Fruit fly (Drosophila melanogaster) whole organism, embryonic: ENCODE data around the gene Nse1.

ENCODE experiments used
- ATbp ChIP-seq: fragments of 200-800 bp; sonication (Bioruptor generic); optimal IDR thresholded peaks from 2 replicates; lab custom pipeline; 2017; ENCODE audit warnings: missing biosample characterization, mild to moderate bottlenecking, missing genetic modification characterization, missing genetic modification reagents
- CG10321 ChIP-seq: fragments of 200-800 bp; sonication (Bioruptor generic); IDR thresholded peaks from 2 replicates; pipeline ENCODE4 v1.3.6; 2022; ENCODE audit warnings: missing biosample characterization, missing genetic modification characterization
- CG15696 ChIP-seq: fragments of 200-800 bp; sonication (Bioruptor generic); optimal IDR thresholded peaks from 2 replicates; lab custom pipeline; 2019; ENCODE audit warnings: missing biosample characterization, mild to moderate bottlenecking, missing genetic modification characterization, moderate library complexity
- CG1647 ChIP-seq: fragments of 200-800 bp; sonication (Bioruptor generic); optimal IDR thresholded peaks from 3 replicates; lab custom pipeline; 2016; ENCODE audit warnings: missing biosample characterization, missing genetic modification characterization
- CG17359 ChIP-seq: fragments of 200-800 bp; sonication (Bioruptor generic); optimal IDR thresholded peaks from 3 replicates; lab custom pipeline; 2018; ENCODE audit warnings: missing biosample characterization, mild to moderate bottlenecking, missing genetic modification characterization, moderate library complexity
- CG17361 ChIP-seq: fragments of 200-800 bp; sonication (Bioruptor generic); IDR thresholded peaks from 3 replicates; pipeline ENCODE4 v1.3.6; 2022; ENCODE audit warnings: missing biosample characterization, missing genetic modification characterization
- CG17568 ChIP-seq: fragments of 200-800 bp; sonication (Bioruptor generic); optimal IDR thresholded peaks from 2 replicates; lab custom pipeline; 2018; ENCODE audit warnings: missing biosample characterization, mild to moderate bottlenecking, missing genetic modification characterization, moderate library complexity
- CG18011 ChIP-seq: fragments of 200-800 bp; sonication (Bioruptor generic); optimal IDR thresholded peaks from 2 replicates; lab custom pipeline; 2017; ENCODE audit warnings: missing biosample characterization, missing genetic modification characterization, mild to moderate bottlenecking, moderate library complexity, missing genotype
- CG18764 ChIP-seq: fragments of 200-800 bp; sonication (Bioruptor generic); optimal IDR thresholded peaks from 3 replicates; lab custom pipeline; 2016; ENCODE audit warnings: missing biosample characterization, missing genetic modification characterization
- CG31388 ChIP-seq: fragments of 200-800 bp; sonication (Bioruptor generic); optimal IDR thresholded peaks from 2 replicates; lab custom pipeline; 2016; ENCODE audit warnings: missing biosample characterization, missing genetic modification characterization
- CG3163 ChIP-seq: fragments of 200-800 bp; sonication (Bioruptor generic); optimal IDR thresholded peaks from 3 replicates; lab custom pipeline; 2016; ENCODE audit warnings: missing biosample characterization, missing genetic modification characterization
- CG3995 ChIP-seq: fragments of 200-800 bp; sonication (Bioruptor generic); optimal IDR thresholded peaks from 3 replicates; lab custom pipeline; 2016; ENCODE audit warnings: missing biosample characterization, missing genetic modification characterization
- CG42726 ChIP-seq: fragments of 200-800 bp; sonication (Bioruptor generic); IDR thresholded peaks from 2 replicates; pipeline ENCODE4 v1.3.6; 2022; ENCODE audit warnings: missing biosample characterization, missing genetic modification characterization; ENCODE audit not compliant: partially characterized antibody
- CG43689 ChIP-seq: fragments of 200-800 bp; sonication (Bioruptor generic); IDR thresholded peaks from 2 replicates; pipeline ENCODE4 v1.3.6; 2022; ENCODE audit warnings: missing biosample characterization, missing genetic modification characterization
- CG6175 ChIP-seq: fragments of 200-800 bp; sonication (Bioruptor generic); IDR thresholded peaks from 3 replicates; pipeline ENCODE4 v1.3.6; 2022; ENCODE audit warnings: missing biosample characterization, missing genetic modification characterization
- CG6689 ChIP-seq: fragments of 200-800 bp; sonication (Bioruptor generic); IDR thresholded peaks from 2 replicates; pipeline ENCODE4 v1.3.6; 2022; ENCODE audit warnings: missing biosample characterization, missing genetic modification characterization
- CG8359 ChIP-seq: fragments of 200-800 bp; sonication (Bioruptor generic); optimal IDR thresholded peaks from 2 replicates; lab custom pipeline; 2017; ENCODE audit warnings: missing biosample characterization, mild to moderate bottlenecking, missing genetic modification characterization, borderline replicate concordance
- Dek ChIP-seq: fragments of 200-800 bp; sonication (Bioruptor generic); optimal IDR thresholded peaks from 3 replicates; lab custom pipeline; 2019; ENCODE audit warnings: missing biosample characterization, mild to moderate bottlenecking, missing genetic modification characterization, moderate library complexity
- Dip2 ChIP-seq: fragments of 200-800 bp; sonication (Bioruptor generic); IDR thresholded peaks from 2 replicates; pipeline ENCODE4 v1.3.6; 2022; ENCODE audit warnings: missing biosample characterization, missing genetic modification characterization
- Dp ChIP-seq: fragments of 200-800 bp; sonication (Bioruptor generic); optimal IDR thresholded peaks from 2 replicates; lab custom pipeline; 2018; ENCODE audit warnings: missing biosample characterization, mild to moderate bottlenecking, missing genetic modification characterization, moderate library complexity
- Eip74EF ChIP-seq, 2 experiments: fragments of 200-800 bp in 1 of 2; fragments of >200 bp in 1 of 2; sonication (Bioruptor generic) in 1 of 2; optimal IDR thresholded peaks; 2 replicates each; lab custom pipeline; 2017 to 2019; ENCODE audit warnings: missing biosample characterization in 2 of 2, missing genetic modification characterization in 2 of 2, mild to moderate bottlenecking in 1 of 2, moderate library complexity in 1 of 2
- Fer1 ChIP-seq: fragments of 200-800 bp; sonication (Bioruptor generic); optimal IDR thresholded peaks from 2 replicates; lab custom pipeline; 2017; ENCODE audit warnings: missing biosample characterization, mild to moderate bottlenecking, missing genetic modification characterization
- Lpt ChIP-seq: fragments of >200 bp; optimal IDR thresholded peaks from 2 replicates; lab custom pipeline; 2018; ENCODE audit warnings: missing biosample characterization, missing genetic modification characterization
- Mes4 ChIP-seq: fragments of 200-800 bp; sonication (Bioruptor generic); optimal IDR thresholded peaks from 2 replicates; lab custom pipeline; 2016; ENCODE audit warnings: missing biosample characterization, missing genetic modification characterization
- Nf-YB ChIP-seq: fragments of 200-800 bp; sonication (Bioruptor generic); optimal IDR thresholded peaks from 3 replicates; lab custom pipeline; 2019; ENCODE audit warnings: missing biosample characterization, mild to moderate bottlenecking, missing genetic modification characterization, moderate library complexity
- Oaz ChIP-seq: fragments of 200-800 bp; sonication (Bioruptor generic); IDR thresholded peaks from 2 replicates; pipeline ENCODE4 v1.3.6; 2022; ENCODE audit warnings: missing biosample characterization, missing genetic modification characterization
- PHDP ChIP-seq: fragments of 200-800 bp; sonication (Bioruptor generic); optimal IDR thresholded peaks from 3 replicates; lab custom pipeline; 2018; ENCODE audit warnings: missing biosample characterization, mild to moderate bottlenecking, missing genetic modification characterization, moderate library complexity
- Poxn ChIP-seq: fragments of 200-800 bp; sonication (Bioruptor generic); IDR thresholded peaks from 2 replicates; pipeline ENCODE4 v1.3.6; 2022; ENCODE audit warnings: missing biosample characterization, missing genetic modification characterization
- Scr ChIP-seq: fragments of 200-800 bp; sonication (Bioruptor generic); IDR thresholded peaks from 2 replicates; pipeline ENCODE4 v1.3.6; 2022; ENCODE audit warnings: missing biosample characterization, missing genetic modification characterization; ENCODE audit not compliant: partially characterized antibody
- Stat92E ChIP-seq, 3 experiments: fragments of >200 bp in 2 of 3; fragments of 200-800 bp in 1 of 3; sonication (Bioruptor generic) in 1 of 3; optimal IDR thresholded peaks; 2 replicates each; lab custom pipeline; 2017 to 2019; ENCODE audit warnings: missing biosample characterization in 3 of 3, missing genetic modification characterization in 3 of 3, mild to moderate bottlenecking in 1 of 3, moderate library complexity in 1 of 3
- abd-A ChIP-seq: fragments of 200-800 bp; sonication (Bioruptor generic); optimal IDR thresholded peaks from 3 replicates; lab custom pipeline; 2019; ENCODE audit warnings: missing biosample characterization, mild to moderate bottlenecking, missing genetic modification characterization, moderate library complexity
- aop ChIP-seq: fragments of 200-800 bp; sonication (Bioruptor generic); IDR thresholded peaks from 2 replicates; pipeline ENCODE4 v1.3.6; 2022; ENCODE audit warnings: missing biosample characterization, missing genetic modification characterization
- bab2 ChIP-seq: fragments of 200-800 bp; sonication (Bioruptor generic); optimal IDR thresholded peaks from 2 replicates; lab custom pipeline; 2016; ENCODE audit warnings: missing biosample characterization, missing genetic modification characterization
- caup ChIP-seq: fragments of 200-800 bp; sonication (Bioruptor generic); optimal IDR thresholded peaks from 3 replicates; lab custom pipeline; 2017; ENCODE audit warnings: missing biosample characterization, mild to moderate bottlenecking, missing genetic modification characterization, moderate library complexity; ENCODE audit not compliant: severe bottlenecking
- fd102C ChIP-seq: fragments of 200-800 bp; sonication (Bioruptor generic); optimal IDR thresholded peaks from 2 replicates; lab custom pipeline; 2018; ENCODE audit warnings: missing biosample characterization, mild to moderate bottlenecking, missing genetic modification characterization, moderate library complexity
- grau ChIP-seq: fragments of 200-800 bp; optimal IDR thresholded peaks from 3 replicates; lab custom pipeline; 2019; ENCODE audit warnings: missing biosample characterization, mild to moderate bottlenecking, missing genetic modification characterization, moderate library complexity
- gro ChIP-seq: fragments of 200-800 bp; sonication (Bioruptor generic); optimal IDR thresholded peaks from 2 replicates; lab custom pipeline; 2016; ENCODE audit warnings: missing biosample characterization, missing genetic modification characterization
- gsb ChIP-seq: fragments of 200-800 bp; sonication (Bioruptor generic); IDR thresholded peaks from 2 replicates; pipeline ENCODE4 v1.3.6; 2022; ENCODE audit warnings: missing biosample characterization, missing genetic modification characterization
- hb ChIP-seq: fragments of 200-800 bp; sonication (Bioruptor generic); IDR thresholded peaks from 3 replicates; pipeline ENCODE4 v1.3.6; 2022; ENCODE audit warnings: missing biosample characterization, missing genetic modification characterization; ENCODE audit not compliant: partially characterized antibody
- mirr ChIP-seq: fragments of 200-800 bp; sonication (Bioruptor generic); optimal IDR thresholded peaks from 3 replicates; lab custom pipeline; 2018; ENCODE audit warnings: missing biosample characterization, mild to moderate bottlenecking, missing genetic modification characterization
- oc ChIP-seq: fragments of 200-800 bp; sonication (Bioruptor generic); optimal IDR thresholded peaks from 2 replicates; lab custom pipeline; 2018; ENCODE audit warnings: missing biosample characterization, mild to moderate bottlenecking, missing genetic modification characterization, moderate library complexity
- rib ChIP-seq: fragments of 200-800 bp; sonication (Bioruptor generic); IDR thresholded peaks from 2 replicates; pipeline ENCODE4 v1.3.6; 2022; ENCODE audit warnings: missing biosample characterization, missing genetic modification characterization
- salm ChIP-seq: fragments of 200-800 bp; sonication (Bioruptor generic); optimal IDR thresholded peaks from 2 replicates; lab custom pipeline; 2018; ENCODE audit warnings: missing biosample characterization, mild to moderate bottlenecking, missing genetic modification characterization
- seq ChIP-seq: fragments of 200-800 bp; sonication (Bioruptor generic); IDR thresholded peaks from 2 replicates; pipeline ENCODE4 v1.3.6; 2022; ENCODE audit warnings: missing biosample characterization, missing genetic modification characterization
- slp2 ChIP-seq: fragments of 200-800 bp; sonication (Bioruptor generic); optimal IDR thresholded peaks from 2 replicates; lab custom pipeline; 2016; ENCODE audit warnings: missing biosample characterization, missing genetic modification characterization
- tap ChIP-seq: fragments of 200-800 bp; optimal IDR thresholded peaks from 3 replicates; lab custom pipeline; 2019; ENCODE audit warnings: missing biosample characterization, mild to moderate bottlenecking, missing genetic modification characterization, moderate library complexity
- toy ChIP-seq: fragments of 200-800 bp; sonication (Bioruptor generic); IDR thresholded peaks from 2 replicates; pipeline ENCODE4 v1.3.6; 2022; ENCODE audit warnings: missing biosample characterization, missing genetic modification characterization
- trem ChIP-seq: fragments of 200-800 bp; optimal IDR thresholded peaks from 3 replicates; lab custom pipeline; 2019; ENCODE audit warnings: missing biosample characterization, mild to moderate bottlenecking, missing genetic modification characterization, moderate library complexity
- wdn ChIP-seq: fragments of 200-800 bp; sonication (Bioruptor generic); IDR thresholded peaks from 2 replicates; pipeline ENCODE4 v1.3.6; 2022; ENCODE audit warnings: missing biosample characterization, missing genetic modification characterization
- wek ChIP-seq: fragments of 200-800 bp; sonication (Bioruptor generic); optimal IDR thresholded peaks from 3 replicates; lab custom pipeline; 2018; ENCODE audit warnings: missing biosample characterization, mild to moderate bottlenecking, missing genetic modification characterization, moderate library complexity

Gene Nse1

DNA sequence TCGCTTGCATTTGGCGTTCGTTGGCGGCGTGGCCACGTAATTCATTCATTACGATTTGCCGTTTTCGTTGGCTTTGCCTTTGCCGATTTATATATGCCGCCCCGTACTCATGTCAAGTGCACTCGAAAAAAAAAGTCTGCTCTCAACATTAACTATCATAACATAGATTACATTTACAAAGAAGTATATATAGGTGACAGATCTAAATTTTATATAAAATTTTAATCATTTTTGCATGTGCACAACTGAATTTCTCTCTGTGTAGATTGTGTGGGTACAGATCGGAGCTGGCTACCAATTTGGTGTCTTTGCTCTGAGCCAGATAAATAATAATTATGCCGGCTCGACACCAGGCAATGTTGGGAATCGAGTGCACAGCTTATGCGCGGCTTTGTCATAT lies 21.0 kb upstream of the Nse1 start (continued):
- TF ChIP-seq Dip2 (no peak), seq (peak; percentile 63; the same call in 1 of the 2 replicates), Poxn (GFP tag; lab: Robert Waterston, UW) (no peak), gro (GFP tag; lab: Kevin White, UChicago) (no peak), Nf-YB (GFP tag; lab: Kevin White, UChicago) (no peak), caup (peak; percentile 1), CG3995 (GFP tag; lab: Kevin White, UChicago) (no peak), CG17568 (no peak), CG6689 (GFP tag; lab: Robert Waterston, UW) (peak; percentile 43; the same call in 1 of the 2 replicates), toy (GFP tag; lab: Robert Waterston, UW) (no peak), CG31388 (GFP tag; lab: Kevin White, UChicago) (no peak), wek (GFP tag; lab: Kevin White, UChicago) (no peak), PHDP (peak; percentile 29), oc (tag; lab: Kevin White, UChicago) (peak; percentile 24), Dp (no peak), CG3163 (no peak), bab2 (GFP tag; lab: Kevin White, UChicago) (peak; percentile 8), tap (tag; lab: Kevin White, UChicago) (peak; percentile 37), CG10321 (GFP tag; lab: Robert Waterston, UW) (no peak), Stat92E (GFP tag; optimal IDR thresholded peaks at IDR 0.05; lab: Kevin White, UChicago) (no peak), wdn (GFP tag; lab: Robert Waterston, UW) (no peak), fd102C (GFP tag; lab: Kevin White, UChicago) (no peak), CG18011 (no peak), CG8359 (GFP tag; lab: Kevin White, UChicago) (no peak), gsb (GFP tag; lab: Robert Waterston, UW) (no peak), ATbp (GFP tag; lab: Kevin White, UChicago) (peak; percentile 13), salm (tag; lab: Kevin White, UChicago) (no peak), aop (GFP tag; lab: Robert Waterston, UW) (no peak), Oaz (0 out of 2 replicates have a peak, but pooled peaks have one; percentile 32), CG17359 (peak; percentile 31), CG15696 (tag; lab: Kevin White, UChicago) (peak; percentile 5), rib (GFP tag; lab: Robert Waterston, UW) (no peak), Scr (GFP tag; lab: Robert Waterston, UW) (no peak), Dek (tag; lab: Kevin White, UChicago) (no peak), Fer1 (peak; percentile 2), mirr (no peak), CG42726 (no peak), CG6175 (GFP tag; lab: Robert Waterston, UW) (0 out of 3 replicates have a peak, but pooled peaks have one; percentile 20), hb (GFP tag; lab: Robert Waterston, UW) (no peak), CG1647 (GFP tag; lab: Kevin White, UChicago) (no peak), abd-A (no peak), slp2 (GFP tag; lab: Kevin White, UChicago) (no peak), CG43689 (GFP tag; lab: Robert Waterston, UW) (no peak), trem (tag; lab: Kevin White, UChicago) (peak; percentile 4), CG17361 (GFP tag; lab: Robert Waterston, UW) (peak; percentile 39; the same call in 1 of the 3 replicates), grau (tag; lab: Kevin White, UChicago) (peak; percentile 50), Lpt (GFP tag; lab: Kevin White, UChicago) (no peak), Mes4 (GFP tag; lab: Kevin White, UChicago) (no peak), CG18764 (GFP tag; lab: Kevin White, UChicago) (peak; percentile 7), Eip74EF (GFP tag; optimal IDR thresholded peaks at IDR 0.05; lab: Kevin White, UChicago) (no peak)
